Fruit fly (Drosophila melanogaster): ENCODE results near the gene CG8353.

DNA sequence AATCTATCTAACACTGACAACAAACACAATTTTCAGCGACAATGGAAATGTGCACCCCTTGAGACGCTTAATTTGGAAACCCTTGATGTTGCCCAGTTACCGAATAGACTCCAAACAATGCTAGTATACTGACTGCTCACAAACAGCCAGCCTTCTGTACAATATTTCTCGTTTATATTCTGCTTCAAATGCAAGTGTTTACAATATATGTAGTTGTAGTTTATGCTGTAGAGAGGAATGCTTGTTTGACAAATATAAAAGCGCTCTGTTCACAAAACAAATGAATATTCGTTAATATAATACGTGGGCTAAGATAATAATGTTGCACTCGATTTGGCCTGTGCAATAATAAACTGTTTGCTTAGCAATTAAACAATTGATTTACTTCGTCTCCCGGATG, 4.1 kb downstream of the CG8353 start, which contains the start of gene CG8292:
- TF ChIP-seq Doc3 (GFP tag; IDR thresholded peaks at IDR 0.05; ENCODE audit: partially characterized antibody), result no peak
- TF ChIP-seq CG9876 (GFP tag; optimal IDR thresholded peaks at IDR 0.05), result no peak
- TF ChIP-seq CG16779 (GFP tag; IDR thresholded peaks at IDR 0.05), result no peak
- no peak for TF ChIP-seq CG10274 (GFP tag; optimal IDR thresholded peaks at IDR 0.05)
- no peak for TF ChIP-seq CG4707 (GFP tag; optimal IDR thresholded peaks at IDR 0.05)
- no peak for TF ChIP-seq Aef1 (GFP tag; IDR thresholded peaks at IDR 0.05)
- no peak for TF ChIP-seq CG30403 (GFP tag; optimal IDR thresholded peaks at IDR 0.05)
- no peak for TF ChIP-seq p53 (GFP tag; optimal IDR thresholded peaks at IDR 0.05)
- TF ChIP-seq crp (GFP tag; optimal IDR thresholded peaks at IDR 0.05), result no peak

All from whole organism, embryonic.